Worm (Caenorhabditis elegans) whole organism, L3 larva: ENCODE data around the gene ugt-43.

Experiments used
- R02D3.7 ChIP-seq: fragments of 150-350 bp; optimal IDR thresholded peaks from 2 replicates; lab custom pipeline; 2014; ENCODE audit warnings: missing biosample characterization, missing genetic modification characterization
- ceh-28 ChIP-seq: fragments of 150-350 bp; optimal IDR thresholded peaks from 2 replicates; lab custom pipeline; 2014; ENCODE audit warnings: missing biosample characterization, missing genetic modification reagents, missing genetic modification characterization
- egl-27 ChIP-seq: sonication (generic microtip); optimal IDR thresholded peaks from 4 replicates; lab custom pipeline; 2017; ENCODE audit warnings: missing biosample characterization, missing genetic modification reagents, missing genetic modification characterization
- egl-5 ChIP-seq: fragments of 150-350 bp; optimal IDR thresholded peaks from 2 replicates; lab custom pipeline; 2017; ENCODE audit warnings: missing biosample characterization, missing genetic modification reagents, missing genetic modification characterization, inconsistent platforms
- elt-1 ChIP-seq: fragments of 150-350 bp; optimal IDR thresholded peaks from 2 replicates; lab custom pipeline; 2014; ENCODE audit warnings: missing biosample characterization, missing genetic modification characterization
- elt-2 ChIP-seq: sonication (generic microtip); optimal IDR thresholded peaks from 2 replicates; lab custom pipeline; 2016; ENCODE audit warnings: missing genetic modification reagents, mild to moderate bottlenecking, missing genetic modification characterization, missing compliant biosample characterization
- elt-3 ChIP-seq, 3 experiments: fragments of 150-350 bp in 1 of 3; sonication (generic microtip) in 2 of 3; optimal IDR thresholded peaks; 2 replicates in 2 of 3; 4 replicates in 1 of 3; lab custom pipeline; 2014 to 2017; ENCODE audit warnings: missing biosample characterization in 3 of 3, missing genetic modification characterization in 3 of 3
- fkh-10 ChIP-seq: sonication (generic microtip); optimal IDR thresholded peaks from 2 replicates; lab custom pipeline; 2017; ENCODE audit warnings: missing biosample characterization, missing genetic modification reagents, missing genetic modification characterization
- mml-1 ChIP-seq: fragments of 150-350 bp; sonication (generic microtip); optimal IDR thresholded peaks from 3 replicates; lab custom pipeline; 2014; ENCODE audit warnings: missing biosample characterization, missing genetic modification characterization
- nhr-11 ChIP-seq: fragments of 150-350 bp; optimal IDR thresholded peaks from 2 replicates; lab custom pipeline; 2014; ENCODE audit warnings: missing biosample characterization, missing genetic modification characterization
- nhr-12 ChIP-seq: fragments of 150-350 bp; optimal IDR thresholded peaks from 2 replicates; lab custom pipeline; 2014; ENCODE audit warnings: missing biosample characterization, missing genetic modification characterization
- nhr-237 ChIP-seq: fragments of 150-350 bp; optimal IDR thresholded peaks from 2 replicates; lab custom pipeline; 2014; ENCODE audit warnings: missing biosample characterization, missing genetic modification characterization
- nhr-67 ChIP-seq: fragments of 150-350 bp; optimal IDR thresholded peaks from 2 replicates; lab custom pipeline; 2014; ENCODE audit warnings: missing biosample characterization, missing genetic modification characterization
- nhr-76 ChIP-seq: fragments of 150-350 bp; sonication (generic microtip); optimal IDR thresholded peaks from 5 replicates; lab custom pipeline; 2014; ENCODE audit warnings: missing biosample characterization, missing genetic modification characterization
- pha-4 ChIP-seq: fragments of 150-350 bp; optimal IDR thresholded peaks from 2 replicates; lab custom pipeline; 2014; ENCODE audit warnings: missing biosample characterization, missing genetic modification reagents, missing genetic modification characterization
- snpc-4 ChIP-seq: fragments of 150-350 bp; optimal IDR thresholded peaks from 2 replicates; lab custom pipeline; 2014; ENCODE audit warnings: missing biosample characterization, missing genetic modification characterization
- zag-1 ChIP-seq: fragments of 150-350 bp; optimal IDR thresholded peaks from 2 replicates; lab custom pipeline; 2014; ENCODE audit warnings: missing biosample characterization, missing genetic modification characterization
- ztf-4 ChIP-seq: fragments of 150-350 bp; optimal IDR thresholded peaks from 2 replicates; lab custom pipeline; 2014; ENCODE audit warnings: missing biosample characterization, missing genetic modification characterization

Gene ugt-43

ce11 chrIV:10513266-10513665 lies 48.9 kb downstream of the ugt-43 start:
- TF ChIP-seq R02D3.7 (tag; lab: Kevin White, UChicago) (no peak), snpc-4 (tag; lab: Kevin White, UChicago) (no peak), egl-5 (no peak), pha-4 (tag; lab: Kevin White, UChicago) (peak; percentile 9), ztf-4 (tag; lab: Kevin White, UChicago) (no peak), elt-1 (tag; lab: Kevin White, UChicago) (no peak), egl-27 (no peak), nhr-11 (tag; lab: Kevin White, UChicago) (no peak), zag-1 (tag; lab: Kevin White, UChicago) (no peak), mml-1 (no peak), nhr-12 (no peak), elt-3 (tag; optimal IDR thresholded peaks at IDR 0.05; lab: Kevin White, UChicago) (no peak), elt-2 (tag; lab: Kevin White, UChicago) (peak; percentile 77)

ce11 chrIV:10515128-10515527 lies 50.7 kb downstream of the ugt-43 start, which contains the start of gene C02F4.4:
TSS of gene C02F4.4 (minus strand) at chrIV:10515228.
- TF ChIP-seq ceh-28 (tag; lab: Kevin White, UChicago) (no peak), elt-3 (tag; optimal IDR thresholded peaks at IDR 0.05; lab: Kevin White, UChicago) (no peak), nhr-237 (no peak), nhr-76 (no peak), mml-1 (no peak), fkh-10 (GFP tag; lab: Kevin White, UChicago) (no peak), nhr-67 (no peak)
- TF ChIP-seq, all 47 proteins: peak for 0
